Fruit fly (Drosophila melanogaster) whole organism, embryonic: ENCODE data around the gene Coq2.

Source experiments
- B-H1 ChIP-seq: fragments of 200-800 bp; sonication (Bioruptor generic); IDR thresholded peaks from 3 replicates; pipeline ENCODE4 v1.3.6; 2022; ENCODE audit warnings: missing biosample characterization, missing genetic modification characterization
- CG11723 ChIP-seq: fragments of 200-800 bp; sonication (Bioruptor generic); optimal IDR thresholded peaks from 2 replicates; lab custom pipeline; 2017; ENCODE audit warnings: missing biosample characterization, mild to moderate bottlenecking, missing genetic modification characterization
- CG15696 ChIP-seq: fragments of 200-800 bp; sonication (Bioruptor generic); optimal IDR thresholded peaks from 2 replicates; lab custom pipeline; 2019; ENCODE audit warnings: missing biosample characterization, mild to moderate bottlenecking, missing genetic modification characterization, moderate library complexity
- CG2889 ChIP-seq: fragments of 200-800 bp; sonication (Bioruptor generic); IDR thresholded peaks from 3 replicates; pipeline ENCODE4 v1.3.6; 2022; ENCODE audit warnings: missing biosample characterization, missing genetic modification characterization
- CG6683 ChIP-seq: fragments of 200-800 bp; sonication (Bioruptor generic); optimal IDR thresholded peaks from 2 replicates; lab custom pipeline; 2017; ENCODE audit warnings: missing biosample characterization, mild to moderate bottlenecking, missing genetic modification characterization, missing genetic modification reagents
- Nf-YC ChIP-seq: fragments of 200-800 bp; optimal IDR thresholded peaks from 3 replicates; lab custom pipeline; 2019; ENCODE audit warnings: missing biosample characterization, mild to moderate bottlenecking, missing genetic modification characterization, moderate library complexity
- ac ChIP-seq: fragments of 200-800 bp; sonication (Bioruptor generic); optimal IDR thresholded peaks from 3 replicates; lab custom pipeline; 2017; ENCODE audit warnings: missing biosample characterization, mild to moderate bottlenecking, missing genetic modification characterization
- crp ChIP-seq, 2 experiments: fragments of 200-800 bp; sonication (Bioruptor generic); optimal IDR thresholded peaks; 2 replicates in 1 of 2; 3 replicates in 1 of 2; lab custom pipeline; 2017; ENCODE audit warnings: missing biosample characterization in 2 of 2, missing genetic modification characterization in 2 of 2, mild to moderate bottlenecking in 1 of 2, moderate library complexity in 1 of 2
- gt ChIP-seq: fragments of 200-800 bp; sonication (Bioruptor generic); IDR thresholded peaks from 2 replicates; pipeline ENCODE4 v1.3.6; 2022; ENCODE audit warnings: missing biosample characterization, missing genetic modification characterization
- zf30C ChIP-seq: fragments of 200-800 bp; sonication (Bioruptor generic); optimal IDR thresholded peaks from 3 replicates; lab custom pipeline; 2018; ENCODE audit warnings: missing biosample characterization, mild to moderate bottlenecking, missing genetic modification characterization

DNA sequence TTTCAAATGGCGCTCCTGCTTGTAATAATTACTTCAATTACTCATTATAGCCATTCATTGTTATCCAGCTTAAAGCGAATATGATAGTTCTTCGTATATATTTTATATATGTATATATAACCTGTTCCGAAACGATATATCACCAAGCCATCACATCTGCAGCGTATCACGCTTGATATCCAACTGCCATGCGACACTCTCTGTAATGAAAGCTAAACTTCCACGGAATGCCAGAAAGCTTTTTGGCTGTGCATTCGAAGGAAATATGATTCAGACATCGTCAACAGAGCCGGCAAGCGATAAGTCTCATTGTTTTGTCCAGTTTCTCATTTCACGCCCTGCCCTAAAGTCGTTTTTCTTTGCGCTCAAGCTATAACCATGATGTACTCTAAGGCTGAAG lies 41.7 kb upstream of the Coq2 start:
- no peak for TF ChIP-seq CG11723 (GFP tag; lab: Kevin White, UChicago)
- TF ChIP-seq CG15696 (tag; lab: Kevin White, UChicago) = no peak
- TF ChIP-seq crp (GFP tag; optimal IDR thresholded peaks at IDR 0.05; lab: Kevin White, UChicago) = no peak
- TF ChIP-seq CG2889 (GFP tag; lab: Robert Waterston, UW) = no peak
- TF ChIP-seq gt = no peak
- TF ChIP-seq Nf-YC (tag; lab: Kevin White, UChicago) = no peak
- TF ChIP-seq CG6683 (GFP tag; lab: Kevin White, UChicago) = no peak
- no peak for TF ChIP-seq zf30C (GFP tag; lab: Kevin White, UChicago)
- no peak for TF ChIP-seq ac (GFP tag; lab: Kevin White, UChicago)
- no peak for TF ChIP-seq B-H1 (GFP tag; lab: Robert Waterston, UW)
